Fruit fly (Drosophila melanogaster) S2 (cell line): Measurements from ENCODE around the gene Ts.

Experiments
- CG8478 ChIP-seq: fragments of >200 bp; optimal IDR thresholded peaks from 2 replicates; lab custom pipeline; 2018
- CTCF ChIP-seq, 2 experiments: fragments of >200 bp; optimal IDR thresholded peaks; 2 replicates each; lab custom pipeline; 2018

Ts gene

dm6 chr2L:2944509-2944908 lies 24.9 kb downstream of the Ts start:
- TF ChIP-seq CTCF (optimal IDR thresholded peaks at IDR 0.05; lab: Kevin White, UChicago) = no peak
- TF ChIP-seq CG8478 = no peak

DNA sequence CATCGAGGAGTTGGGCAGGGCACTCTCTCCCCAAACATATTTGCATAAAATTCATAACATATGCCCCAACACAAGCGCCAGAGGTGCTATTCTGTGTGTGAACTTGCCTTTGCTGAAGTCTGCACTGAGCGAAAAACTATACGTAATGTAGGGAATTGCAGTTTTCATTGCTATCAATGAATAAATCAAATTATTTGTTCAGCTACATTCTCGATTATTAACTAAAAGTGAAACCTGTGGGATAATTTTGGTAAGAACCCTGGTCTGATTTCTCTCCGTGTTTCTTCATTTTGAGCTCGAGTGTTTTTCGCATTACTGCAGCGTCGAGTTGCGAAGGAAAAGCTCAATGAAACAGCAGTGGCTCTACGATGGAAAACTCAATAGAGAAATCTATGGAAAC lies 26.8 kb downstream of the Ts start:
- TF ChIP-seq CG8478 (no peak), CTCF (optimal IDR thresholded peaks at IDR 0.05; lab: Kevin White, UChicago) (no peak)

DNA sequence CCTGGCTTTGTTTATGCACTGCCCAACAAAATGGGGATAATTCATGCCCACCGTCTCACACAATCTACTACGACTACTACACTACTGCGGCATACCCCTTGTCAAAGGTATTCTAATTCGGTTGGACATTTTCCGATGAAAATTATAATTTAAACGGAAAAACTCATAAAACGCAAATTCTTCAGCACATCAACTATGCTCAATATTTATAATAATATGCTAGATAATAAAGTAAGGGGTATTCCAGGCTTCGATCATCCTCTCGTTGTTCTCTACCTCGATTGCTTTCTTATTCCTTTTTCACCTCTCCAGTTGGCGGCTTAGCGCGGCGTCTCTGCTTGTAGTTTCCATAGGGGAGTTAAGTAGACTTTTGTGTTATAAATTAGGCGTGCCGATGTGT lies 28.1 kb downstream of the Ts start:
- no peak for TF ChIP-seq CG8478
- TF ChIP-seq CTCF (optimal IDR thresholded peaks at IDR 0.05; lab: Kevin White, UChicago) = no peak

DNA sequence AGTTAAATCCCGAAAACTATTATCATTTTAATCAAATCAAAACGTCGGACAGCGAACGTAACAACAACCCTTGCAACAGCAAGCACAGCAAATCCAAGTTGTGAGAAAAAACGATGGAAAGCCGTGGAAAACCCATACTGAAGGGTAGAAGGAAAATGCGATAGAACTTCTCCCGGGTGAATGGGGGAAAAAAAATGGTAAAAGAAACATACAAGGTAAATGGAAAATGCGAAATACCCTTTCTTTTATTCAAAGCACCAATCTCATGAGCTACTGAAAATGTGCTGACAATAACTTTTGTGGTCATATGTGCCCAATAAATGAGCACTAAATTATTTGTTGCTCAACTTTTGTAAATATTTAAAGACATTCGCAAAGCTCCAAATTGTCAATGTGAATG lies 29.7 kb downstream of the Ts start:
- TF ChIP-seq CTCF (optimal IDR thresholded peaks at IDR 0.05; lab: Kevin White, UChicago) = no peak
- no peak for TF ChIP-seq CG8478

DNA sequence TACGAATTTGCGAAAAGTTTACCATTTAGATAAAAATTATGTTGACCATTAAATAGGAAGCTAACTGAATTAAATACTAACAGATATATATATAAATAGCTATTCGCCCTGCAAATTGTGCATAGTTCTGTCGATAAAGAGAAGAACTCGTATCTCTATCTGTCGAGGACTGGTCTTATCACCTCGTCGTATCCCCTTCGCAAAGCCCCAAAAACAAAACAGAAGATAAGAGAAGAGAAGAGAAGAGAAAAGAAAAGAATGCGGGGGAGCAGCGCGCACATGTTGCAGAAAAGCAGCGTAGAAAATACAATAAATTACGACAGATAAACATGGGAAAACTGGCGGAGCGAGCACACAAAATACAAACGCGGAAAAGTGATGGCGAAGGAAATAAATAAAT lies 33.7 kb downstream of the Ts start:
- TF ChIP-seq CG8478 (no peak), CTCF (optimal IDR thresholded peaks at IDR 0.05; lab: Kevin White, UChicago) (no peak)

- no peak for TF ChIP-seq CG8478
- no peak for TF ChIP-seq CTCF (optimal IDR thresholded peaks at IDR 0.05; lab: Kevin White, UChicago)
These were observed 37.8 kb downstream of the Ts start for dm6 chr2L:2931555-2932131.

- TF ChIP-seq CTCF (optimal IDR thresholded peaks at IDR 0.05; lab: Kevin White, UChicago) (no peak), CG8478 (no peak)
These were observed 38.8 kb downstream of the Ts start for dm6 chr2L:2930646-2931045.

- TF ChIP-seq CTCF (optimal IDR thresholded peaks at IDR 0.05; lab: Kevin White, UChicago) = no peak
These were observed 45.1 kb downstream of the Ts start for dm6 chr2L:2924266-2924801.

dm6 chr2L:2920641-2921040 lies 48.8 kb downstream of the Ts start:
- no peak for TF ChIP-seq CG8478
- TF ChIP-seq CTCF (optimal IDR thresholded peaks at IDR 0.05; lab: Kevin White, UChicago) = no peak
